Worm (Caenorhabditis elegans): ENCODE results near the gene gyf-1.

Gene gyf-1

DNA sequence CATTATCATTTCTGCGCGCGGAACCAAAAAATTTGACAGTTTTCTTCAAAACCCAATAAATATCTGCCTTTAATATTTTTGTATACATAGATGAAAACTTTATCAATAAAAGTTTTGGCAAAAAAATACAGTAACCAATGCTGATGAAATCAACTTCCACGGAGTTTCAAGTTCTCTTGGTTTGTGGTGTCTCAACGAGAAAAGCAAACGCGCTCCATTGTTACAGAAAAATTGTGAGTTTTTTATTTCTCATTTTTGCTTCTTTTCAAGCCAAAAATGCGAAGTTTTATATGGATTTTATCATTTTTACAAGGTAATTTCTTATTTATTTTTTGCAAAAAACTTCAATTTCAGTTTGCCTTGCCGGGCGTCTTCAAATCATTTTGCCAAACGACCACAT lies 50.6 kb downstream of the gyf-1 start, which contains the start of gene T14B4.3:
TSS of gene T14B4.3 (plus strand) at position 264 of the 400 bp plus-strand sequence.
- TF ChIP-seq ztf-11 (tag; optimal IDR thresholded peaks at IDR 0.05) = peak in 1 of 2 experiments; percentile 67
- peak in 2 of 3 experiments; percentile 41 to 64 for TF ChIP-seq ceh-82 (tag; optimal IDR thresholded peaks at IDR 0.05)
- TF ChIP-seq nhr-85 (tag) = peak; percentile 43
- no peak for TF ChIP-seq unc-30 (tag; optimal IDR thresholded peaks at IDR 0.05)
- TF ChIP-seq hlh-17 (GFP tag; optimal IDR thresholded peaks at IDR 0.05; ENCODE audit: borderline replicate concordance) = no peak
- no peak for TF ChIP-seq sup-37 (GFP tag; optimal IDR thresholded peaks at IDR 0.05)
- no peak for TF ChIP-seq aly-2 (tag; optimal IDR thresholded peaks at IDR 0.05)
- peak; percentile 4 for TF ChIP-seq C04F5.9 (tag; optimal IDR thresholded peaks at IDR 0.05)
- TF ChIP-seq snpc-4 (tag; optimal IDR thresholded peaks at IDR 0.05) = no peak
- peak; percentile 32 for TF ChIP-seq isw-1 (GFP tag; IDR thresholded peaks at IDR 0.05)
- TF ChIP-seq elt-2 (tag; optimal IDR thresholded peaks at IDR 0.05) = no peak
- TF ChIP-seq nhr-20 (tag; optimal IDR thresholded peaks at IDR 0.05) = peak; percentile 57
- 0 out of 2 replicates have a peak, but pooled peaks have one; percentile 45 for TF ChIP-seq ceh-88 (GFP tag; IDR thresholded peaks at IDR 0.05)
- peak; percentile 15 for TF ChIP-seq dsc-1 (tag; optimal IDR thresholded peaks at IDR 0.05)
- TF ChIP-seq pqm-1 (tag; optimal IDR thresholded peaks at IDR 0.05) = no peak
- TF ChIP-seq ceh-8 (GFP tag; optimal IDR thresholded peaks at IDR 0.05) = no peak
- peak; percentile 68 to 88 for TF ChIP-seq lsy-2 (tag; optimal IDR thresholded peaks at IDR 0.05)
- no peak for TF ChIP-seq nhr-11 (tag; optimal IDR thresholded peaks at IDR 0.05)
- TF ChIP-seq C34B4.2 (tag; optimal IDR thresholded peaks at IDR 0.05) = no peak
- TF ChIP-seq vab-15 (tag; optimal IDR thresholded peaks at IDR 0.05) = peak; percentile 20
- peak; percentile 73 for TF ChIP-seq nhr-71 (tag; optimal IDR thresholded peaks at IDR 0.05)
- TF ChIP-seq ama-1 (optimal IDR thresholded peaks at IDR 0.05) = no peak
- no peak for TF ChIP-seq fkh-10 (GFP tag; optimal IDR thresholded peaks at IDR 0.05)
- no peak for TF ChIP-seq mef-2 (tag; optimal IDR thresholded peaks at IDR 0.05)
- TF ChIP-seq zip-4 (GFP tag; optimal IDR thresholded peaks at IDR 0.05) = no peak
- TF ChIP-seq efl-1 (optimal IDR thresholded peaks at IDR 0.05) = peak; percentile 75 to 82
- TF ChIP-seq efl-1 (GFP tag; optimal IDR thresholded peaks at IDR 0.05 in 1 of 2) = peak; percentile 57 to 96
- TF ChIP-seq nhr-77 (tag; optimal IDR thresholded peaks at IDR 0.05) = peak; percentile 28
- peak; percentile 56 for TF ChIP-seq fkh-8 (tag; optimal IDR thresholded peaks at IDR 0.05)
- peak in 1 of 2 experiments; percentile 35 for TF ChIP-seq mdl-1 (tag; optimal IDR thresholded peaks at IDR 0.05)
- TF ChIP-seq nhr-19 (GFP tag; conservative IDR thresholded peaks at IDR 0.05) = peak; percentile 31; the same call in 1 of the 2 replicates
- TF ChIP-seq ztf-4 (tag; optimal IDR thresholded peaks at IDR 0.05) = no peak
- peak; percentile 60 for TF ChIP-seq snu-23 (GFP tag; optimal IDR thresholded peaks at IDR 0.05)
- TF ChIP-seq dpl-1 (GFP tag; optimal IDR thresholded peaks at IDR 0.05) = peak; percentile 53 to 72 (median 71)
- peak; percentile 45 for TF ChIP-seq swsn-7 (tag; optimal IDR thresholded peaks at IDR 0.05)
- no peak for TF ChIP-seq zag-1 (tag; optimal IDR thresholded peaks at IDR 0.05)
- TF ChIP-seq unc-62 (GFP tag; optimal IDR thresholded peaks at IDR 0.05) = no peak
- TF ChIP-seq hpl-2 (GFP tag; optimal IDR thresholded peaks at IDR 0.05) = no peak
- no peak for TF ChIP-seq nhr-28 (tag; optimal IDR thresholded peaks at IDR 0.05)
- peak; percentile 6 for TF ChIP-seq nhr-237 (tag; optimal IDR thresholded peaks at IDR 0.05)
- peak; percentile 52 for TF ChIP-seq pax-3 (tag; optimal IDR thresholded peaks at IDR 0.05)
- no peak for TF ChIP-seq egl-13 (tag; optimal IDR thresholded peaks at IDR 0.05)
- TF ChIP-seq sptf-1 (tag; optimal IDR thresholded peaks at IDR 0.05) = no peak
- TF ChIP-seq lin-14 (GFP tag; optimal IDR thresholded peaks at IDR 0.05) = peak; percentile 75
- no peak for TF ChIP-seq Y116A8C.19 (tag; optimal IDR thresholded peaks at IDR 0.05; ENCODE audit: borderline replicate concordance)
- peak; percentile 57 for TF ChIP-seq mep-1 (tag; optimal IDR thresholded peaks at IDR 0.05)
- TF ChIP-seq grh-1 (GFP tag; IDR thresholded peaks at IDR 0.05) = no peak
- peak; percentile 77 for TF ChIP-seq lir-3 (tag; optimal IDR thresholded peaks at IDR 0.05; ENCODE audit: poor library complexity)
- TF ChIP-seq C16A3.4 (tag; optimal IDR thresholded peaks at IDR 0.05) = peak; percentile 83
- no peak for TF ChIP-seq egl-27 (tag; optimal IDR thresholded peaks at IDR 0.05)
- TF ChIP-seq elt-3 (tag; optimal IDR thresholded peaks at IDR 0.05) = peak in 1 of 6 experiments; percentile 47
- TF ChIP-seq aha-1 (tag; optimal IDR thresholded peaks at IDR 0.05) = no peak
- no peak for TF ChIP-seq nhr-12 (tag; optimal IDR thresholded peaks at IDR 0.05)

All from whole organism, L1 larva.